Worm (Caenorhabditis elegans) whole organism, midembryonic: ENCODE measurements around the gene Y65A5A.24.

Experiments
- flt-1 ChIP-seq: fragments of 200-800 bp; sonication (Bioruptor generic); IDR thresholded peaks from 2 replicates; pipeline ENCODE4 v1.3.6; 2022; ENCODE audit warnings: missing genetic modification characterization, missing compliant biosample characterization
- klf-2 ChIP-seq: fragments of 200-800 bp; sonication (Bioruptor generic); conservative IDR thresholded peaks from 2 replicates; pipeline ENCODE4 v1.3.6; 2022; ENCODE audit warnings: missing genetic modification reagents, missing genetic modification characterization, missing compliant biosample characterization
- med-1 ChIP-seq: sonication (generic microtip); optimal IDR thresholded peaks from 2 replicates; lab custom pipeline; 2017; ENCODE audit warnings: missing genetic modification characterization, mild to moderate bottlenecking, missing compliant biosample characterization, antibody characterized with exemption, missing genetic modification reagents; ENCODE audit not compliant: insufficient read depth
- ref-1 ChIP-seq: fragments of 200-800 bp; sonication (Bioruptor generic); conservative IDR thresholded peaks from 2 replicates; pipeline ENCODE4 v1.3.6; 2022; ENCODE audit warnings: missing genetic modification reagents, missing genetic modification characterization, missing compliant biosample characterization
- tab-1 ChIP-seq: fragments of 200-800 bp; sonication (Bioruptor generic); IDR thresholded peaks from 2 replicates; pipeline ENCODE4 v1.3.6; 2022; ENCODE audit warnings: missing genetic modification characterization, missing compliant biosample characterization
- ztf-23 ChIP-seq: fragments of 200-800 bp; sonication (Bioruptor generic); IDR thresholded peaks from 2 replicates; pipeline ENCODE4 v1.3.6; 2022; ENCODE audit warnings: missing genetic modification reagents, missing genetic modification characterization, missing compliant biosample characterization

ce11 chrIV:16411713-16412112, 17.9 kb downstream of the Y65A5A.24 start, which contains the start of gene Y65A5A.2:
- no peak for TF ChIP-seq ztf-23
- TF ChIP-seq flt-1 (GFP tag; lab: Robert Waterston, UW): no peak
- no peak for TF ChIP-seq ref-1
- TF ChIP-seq klf-2 (GFP tag; lab: Robert Waterston, UW): no peak
- no peak for TF ChIP-seq med-1
- no peak for TF ChIP-seq tab-1 (GFP tag; lab: Robert Waterston, UW)
